Fruit fly (Drosophila melanogaster): ENCODE measurements around the gene tos.
A peak's percentile ranks its signal among the peaks of the same experiment; 100 is the strongest.

tos gene

dm6 chr2L:18705617-18706046 is 23.8 kb upstream of the tos start, which contains the start of gene Jwa (continued):
- TF ChIP-seq Doc2 (GFP tag; IDR thresholded peaks at IDR 0.05) (peak; percentile 51; the same call in 1 of the 2 replicates), CG34422 (GFP tag; IDR thresholded peaks at IDR 0.05) (peak; percentile 93), unpg (GFP tag; optimal IDR thresholded peaks at IDR 0.05) (peak; percentile 97), prd (optimal IDR thresholded peaks at IDR 0.05) (no peak), prd (GFP tag; IDR thresholded peaks at IDR 0.05) (peak; percentile 95), CoRest (tag; optimal IDR thresholded peaks at IDR 0.05) (peak; percentile 93), crp (GFP tag; optimal IDR thresholded peaks at IDR 0.05) (peak in 1 of 2 experiments; percentile 52), Deaf1 (tag; optimal IDR thresholded peaks at IDR 0.05) (peak; percentile 56), pros (GFP tag; optimal IDR thresholded peaks at IDR 0.05) (no peak), Xrp1 (GFP tag; IDR thresholded peaks at IDR 0.05) (peak; percentile 93), CG7745 (tag; optimal IDR thresholded peaks at IDR 0.05) (no peak), hth (optimal IDR thresholded peaks at IDR 0.05) (no peak), CG6791 (GFP tag; IDR thresholded peaks at IDR 0.05; ENCODE audit: partially characterized antibody) (peak; percentile 97), disco-r (GFP tag; optimal IDR thresholded peaks at IDR 0.05) (peak; percentile 73), yki (optimal IDR thresholded peaks at IDR 0.05) (no peak), vvl (GFP tag; IDR thresholded peaks at IDR 0.05) (peak; percentile 93), ATbp (GFP tag; optimal IDR thresholded peaks at IDR 0.05) (peak; percentile 88), kay (GFP tag; optimal IDR thresholded peaks at IDR 0.05) (peak; percentile 89), dm (GFP tag; optimal IDR thresholded peaks at IDR 0.05) (peak; percentile 92), gro (GFP tag; optimal IDR thresholded peaks at IDR 0.05) (peak; percentile 88), MBD-R2 (GFP tag; IDR thresholded peaks at IDR 0.05) (peak; percentile 94), zen2 (GFP tag; IDR thresholded peaks at IDR 0.05; ENCODE audit: partially characterized antibody) (peak; percentile 98; the same call in 2 of the 3 replicates), HHEX (GFP tag; optimal IDR thresholded peaks at IDR 0.05) (peak; percentile 67), CG10147 (GFP tag; optimal IDR thresholded peaks at IDR 0.05) (peak; percentile 53), dysf (GFP tag; IDR thresholded peaks at IDR 0.05) (peak; percentile 88), CG12769 (tag; optimal IDR thresholded peaks at IDR 0.05) (peak; percentile 84), chm (GFP tag; IDR thresholded peaks at IDR 0.05) (peak; percentile 91), CG13424 (tag; optimal IDR thresholded peaks at IDR 0.05) (peak; percentile 97), Meics (GFP tag; optimal IDR thresholded peaks at IDR 0.05) (peak; percentile 80), Optix (GFP tag; IDR thresholded peaks at IDR 0.05) (peak; percentile 98), bbx (GFP tag; IDR thresholded peaks at IDR 0.05; ENCODE audit: partially characterized antibody) (peak; percentile 97), Gug (GFP tag; IDR thresholded peaks at IDR 0.05) (peak; percentile 94), br (optimal IDR thresholded peaks at IDR 0.05) (no peak), MESR4 (GFP tag; optimal IDR thresholded peaks at IDR 0.05) (peak; percentile 87), lov (optimal IDR thresholded peaks at IDR 0.05) (no peak), lov (GFP tag; IDR thresholded peaks at IDR 0.05) (peak; percentile 83; the same call in 2 of the 3 replicates), Drgx (GFP tag; IDR thresholded peaks at IDR 0.05) (peak; percentile 74), C15 (GFP tag; IDR thresholded peaks at IDR 0.05) (peak; percentile 87), inv (GFP tag; IDR thresholded peaks at IDR 0.05; ENCODE audit: partially characterized antibody) (peak; percentile 100), Usf (GFP tag; optimal IDR thresholded peaks at IDR 0.05) (peak; percentile 66), gsb (GFP tag; IDR thresholded peaks at IDR 0.05) (peak; percentile 74), onecut (GFP tag; IDR thresholded peaks at IDR 0.05) (peak; percentile 62), NK7.1 (GFP tag; optimal IDR thresholded peaks at IDR 0.05) (peak; percentile 82), ash1 (GFP tag; optimal IDR thresholded peaks at IDR 0.05) (no peak), Xbp1 (GFP tag; optimal IDR thresholded peaks at IDR 0.05) (peak; percentile 93), jumu (GFP tag; optimal IDR thresholded peaks at IDR 0.05) (peak; percentile 88), gfzf (GFP tag; optimal IDR thresholded peaks at IDR 0.05) (peak; percentile 12), croc (GFP tag; conservative IDR thresholded peaks at IDR 0.05) (peak; percentile 87), CG2712 (tag; optimal IDR thresholded peaks at IDR 0.05) (peak; percentile 88), aop (GFP tag; IDR thresholded peaks at IDR 0.05) (peak; percentile 63), MTF-1 (GFP tag; optimal IDR thresholded peaks at IDR 0.05; ENCODE audit: borderline replicate concordance) (no peak), Dp (GFP tag; optimal IDR thresholded peaks at IDR 0.05) (peak; percentile 83)

All from whole organism, embryonic.